Worm (Caenorhabditis elegans) whole organism, young adult: ENCODE results near the gene C56C10.4.
A peak's percentile ranks its signal among the peaks of the same experiment; 100 is the strongest.

Experiments used
- B0019.2 ChIP-seq: fragments of 200-800 bp; sonication (Bioruptor generic); conservative IDR thresholded peaks from 2 replicates; pipeline ENCODE4 v1.3.6; 2022; ENCODE audit warnings: missing genetic modification reagents, missing genetic modification characterization, missing compliant biosample characterization
- B0261.1 ChIP-seq: sonication (generic microtip); optimal IDR thresholded peaks from 2 replicates; lab custom pipeline; 2016; ENCODE audit warnings: mild to moderate bottlenecking, missing genetic modification characterization, moderate library complexity, missing compliant biosample characterization
- C06A6.2 ChIP-seq: fragments of 200-800 bp; sonication (Bioruptor generic); conservative IDR thresholded peaks from 2 replicates; pipeline ENCODE4 v1.3.6; 2022; ENCODE audit warnings: missing genetic modification characterization, missing compliant biosample characterization
- C17E4.6 ChIP-seq: fragments of 200-800 bp; sonication (Bioruptor generic); IDR thresholded peaks from 2 replicates; pipeline ENCODE4 v1.3.6; 2022; ENCODE audit warnings: missing genetic modification reagents, missing genetic modification characterization, missing compliant biosample characterization
- D2030.7 ChIP-seq: fragments of 200-800 bp; sonication (Bioruptor generic); IDR thresholded peaks from 2 replicates; pipeline ENCODE4 v1.3.6; 2022; ENCODE audit warnings: missing genetic modification reagents, missing genetic modification characterization, missing compliant biosample characterization
- F22D6.2 ChIP-seq: sonication (generic microtip); optimal IDR thresholded peaks from 2 replicates; lab custom pipeline; 2016; ENCODE audit warnings: mild to moderate bottlenecking, missing genetic modification characterization, missing compliant biosample characterization
- F37B4.10 ChIP-seq: fragments of 200-800 bp; sonication (Bioruptor generic); IDR thresholded peaks from 2 replicates; pipeline ENCODE4 v1.3.6; 2022; ENCODE audit warnings: missing genetic modification characterization, missing compliant biosample characterization
- F39B2.1 ChIP-seq: fragments of 200-800 bp; sonication (Bioruptor generic); IDR thresholded peaks from 2 replicates; pipeline ENCODE4 v1.3.6; 2022; ENCODE audit warnings: missing genetic modification reagents, missing genetic modification characterization, missing compliant biosample characterization
- F49E8.2 ChIP-seq: sonication (generic microtip); optimal IDR thresholded peaks from 3 replicates; lab custom pipeline; 2017; ENCODE audit warnings: missing genetic modification characterization, mild to moderate bottlenecking, missing compliant biosample characterization, antibody characterized with exemption, moderate library complexity; ENCODE audit not compliant: insufficient read depth
- T07F8.4 ChIP-seq: sonication (generic microtip); optimal IDR thresholded peaks from 2 replicates; lab custom pipeline; 2016; ENCODE audit warnings: mild to moderate bottlenecking, missing genetic modification characterization, moderate library complexity, missing compliant biosample characterization
- T26A5.8 ChIP-seq: sonication (generic microtip); optimal IDR thresholded peaks from 2 replicates; lab custom pipeline; 2016; ENCODE audit warnings: missing genetic modification characterization, missing compliant biosample characterization
- Y53F4B.3 ChIP-seq: fragments of 200-800 bp; sonication (Bioruptor generic); IDR thresholded peaks from 2 replicates; pipeline ENCODE4 v1.3.6; 2022; ENCODE audit warnings: missing genetic modification reagents, missing genetic modification characterization, missing compliant biosample characterization
- Y67H2A.10 ChIP-seq: fragments of 200-800 bp; sonication (Bioruptor generic); conservative IDR thresholded peaks from 2 replicates; pipeline ENCODE4 v1.3.6; 2022; ENCODE audit warnings: missing genetic modification reagents, missing genetic modification characterization, missing compliant biosample characterization
- Y95B8A.8 ChIP-seq: fragments of 200-800 bp; sonication (Bioruptor generic); IDR thresholded peaks from 2 replicates; pipeline ENCODE4 v1.3.6; 2022; ENCODE audit warnings: missing genetic modification reagents, missing genetic modification characterization, missing compliant biosample characterization
- ZK185.1 ChIP-seq: sonication (generic microtip); optimal IDR thresholded peaks from 2 replicates; lab custom pipeline; 2016; ENCODE audit warnings: mild to moderate bottlenecking, missing genetic modification characterization, missing compliant biosample characterization; ENCODE audit not compliant: poor library complexity, severe bottlenecking
- ama-1 ChIP-seq, 3 experiments: fragments of 150-350 bp in 1 of 3; sonication (generic microtip) in 2 of 3; optimal IDR thresholded peaks; 2 replicates each; lab custom pipeline; 2014 to 2018; ENCODE audit warnings: missing biosample characterization in 2 of 3, missing genetic modification characterization in 2 of 3, missing genetic modification reagents in 2 of 3
- athp-1 ChIP-seq: sonication (generic microtip); optimal IDR thresholded peaks from 2 replicates; lab custom pipeline; 2017; ENCODE audit warnings: mild to moderate bottlenecking, missing genetic modification characterization, missing compliant biosample characterization
- attf-5 ChIP-seq: fragments of 200-800 bp; sonication (Bioruptor generic); optimal IDR thresholded peaks from 2 replicates; lab custom pipeline; 2018; ENCODE audit warnings: mild to moderate bottlenecking, missing genetic modification characterization, missing compliant biosample characterization
- attf-6 ChIP-seq: fragments of 200-800 bp; sonication (Bioruptor generic); IDR thresholded peaks from 2 replicates; pipeline ENCODE4 v1.3.6; 2022; ENCODE audit warnings: missing genetic modification reagents, missing genetic modification characterization, missing compliant biosample characterization
- bed-1 ChIP-seq: fragments of 200-800 bp; sonication (Bioruptor generic); IDR thresholded peaks from 2 replicates; pipeline ENCODE4 v1.3.6; 2022; ENCODE audit warnings: missing genetic modification reagents, missing genetic modification characterization, missing compliant biosample characterization
- ccch-3 ChIP-seq: fragments of 200-800 bp; sonication (Bioruptor generic); optimal IDR thresholded peaks from 2 replicates; lab custom pipeline; 2018; ENCODE audit warnings: mild to moderate bottlenecking, missing genetic modification characterization, missing compliant biosample characterization
- cebp-1 ChIP-seq, 2 experiments: fragments of 200-800 bp in 1 of 2; sonication (Bioruptor generic) in 1 of 2; sonication (generic microtip) in 1 of 2; IDR thresholded peaks in 1 of 2; optimal IDR thresholded peaks in 1 of 2; 2 replicates each; pipeline versions ENCODE4 v1.3.6 to Lab custom; 2017 to 2022; ENCODE audit warnings: missing compliant biosample characterization in 2 of 2, missing genetic modification characterization in 2 of 2, mild to moderate bottlenecking in 1 of 2, missing genetic modification reagents in 1 of 2, moderate library complexity in 1 of 2
- ceh-27 ChIP-seq: fragments of 200-800 bp; sonication (Bioruptor generic); optimal IDR thresholded peaks from 2 replicates; lab custom pipeline; 2018; ENCODE audit warnings: mild to moderate bottlenecking, missing genetic modification characterization, moderate library complexity, missing compliant biosample characterization
- ceh-58 ChIP-seq: fragments of 200-800 bp; sonication (Bioruptor generic); IDR thresholded peaks from 2 replicates; pipeline ENCODE4 v1.3.6; 2022; ENCODE audit warnings: missing genetic modification characterization, missing compliant biosample characterization
- egl-18 ChIP-seq: fragments of 200-800 bp; sonication (Bioruptor generic); IDR thresholded peaks from 2 replicates; pipeline ENCODE4 v1.3.6; 2022; ENCODE audit warnings: missing genetic modification reagents, missing genetic modification characterization, missing compliant biosample characterization
- hlh-26 ChIP-seq: fragments of 200-800 bp; sonication (Bioruptor generic); conservative IDR thresholded peaks from 2 replicates; pipeline ENCODE4 v1.3.6; 2022; ENCODE audit warnings: missing genetic modification reagents, missing genetic modification characterization, missing compliant biosample characterization
- hmg-1.2 ChIP-seq: fragments of 200-800 bp; sonication (Bioruptor generic); IDR thresholded peaks from 2 replicates; pipeline ENCODE4 v1.3.6; 2022; ENCODE audit warnings: missing genetic modification reagents, missing genetic modification characterization, missing compliant biosample characterization
- hsf-1 ChIP-seq: fragments of 200-800 bp; sonication (Bioruptor generic); IDR thresholded peaks from 2 replicates; pipeline ENCODE4 v1.3.6; 2022; ENCODE audit warnings: missing genetic modification reagents, missing genetic modification characterization, missing compliant biosample characterization
- lin-26 ChIP-seq: fragments of 200-800 bp; sonication (Bioruptor generic); IDR thresholded peaks from 2 replicates; pipeline ENCODE4 v1.3.6; 2022; ENCODE audit warnings: missing genetic modification reagents, missing genetic modification characterization, missing compliant biosample characterization
- lin-35 ChIP-seq, 3 experiments: fragments of 150-350 bp in 2 of 3; sonication (generic microtip) in 1 of 3; optimal IDR thresholded peaks; 2 replicates each; lab custom pipeline; 2014 to 2018; ENCODE audit warnings: missing biosample characterization in 3 of 3, missing genetic modification characterization in 3 of 3, missing genetic modification reagents in 3 of 3
- lin-40 ChIP-seq: sonication (generic microtip); optimal IDR thresholded peaks from 2 replicates; lab custom pipeline; 2016; ENCODE audit warnings: missing genetic modification characterization, mild to moderate bottlenecking, missing compliant biosample characterization, missing genotype, missing genetic modification reagents
- madf-8 ChIP-seq: fragments of 200-800 bp; sonication (Bioruptor generic); conservative IDR thresholded peaks from 2 replicates; pipeline ENCODE4 v1.3.6; 2022; ENCODE audit warnings: missing genetic modification reagents, missing genetic modification characterization, missing compliant biosample characterization
- mcd-1 ChIP-seq: fragments of 200-800 bp; sonication (Bioruptor generic); IDR thresholded peaks from 2 replicates; pipeline ENCODE4 v1.3.6; 2022; ENCODE audit warnings: missing genetic modification reagents, missing genetic modification characterization, missing compliant biosample characterization
- nfyb-1 ChIP-seq: fragments of 200-800 bp; sonication (Bioruptor generic); IDR thresholded peaks from 2 replicates; pipeline ENCODE4 v1.3.6; 2022; ENCODE audit warnings: missing genetic modification reagents, missing genetic modification characterization, missing compliant biosample characterization
- nhr-80 ChIP-seq: sonication (generic microtip); optimal IDR thresholded peaks from 2 replicates; lab custom pipeline; 2016; ENCODE audit warnings: missing genetic modification characterization, missing compliant biosample characterization
- pbrm-1 ChIP-seq: fragments of 200-800 bp; sonication (Bioruptor generic); IDR thresholded peaks from 2 replicates; pipeline ENCODE4 v1.3.6; 2022; ENCODE audit warnings: missing genetic modification reagents, missing genetic modification characterization, missing compliant biosample characterization
- rcor-1 ChIP-seq: fragments of 200-800 bp; sonication (Bioruptor generic); IDR thresholded peaks from 2 replicates; pipeline ENCODE4 v1.3.6; 2022; ENCODE audit warnings: missing genetic modification reagents, missing genetic modification characterization, missing compliant biosample characterization
- repo-1 ChIP-seq: sonication (generic microtip); optimal IDR thresholded peaks from 2 replicates; lab custom pipeline; 2017; ENCODE audit warnings: mild to moderate bottlenecking, missing genetic modification characterization, missing compliant biosample characterization
- snpc-1.3 ChIP-seq: sonication (generic microtip); optimal IDR thresholded peaks from 2 replicates; lab custom pipeline; 2017; ENCODE audit warnings: missing genetic modification characterization, mild to moderate bottlenecking, missing compliant biosample characterization, antibody characterized with exemption, moderate library complexity, missing genotype, missing genetic modification reagents; ENCODE audit not compliant: insufficient read depth
- snpc-4 ChIP-seq, 5 experiments: fragments of 150-350 bp in 1 of 5; sonication (generic microtip) in 4 of 5; optimal IDR thresholded peaks; 2 replicates each; lab custom pipeline; 2014 to 2018; ENCODE audit warnings: missing genetic modification characterization in 5 of 5, missing biosample characterization in 3 of 5, antibody characterized with exemption in 2 of 5, mild to moderate bottlenecking in 2 of 5, missing compliant biosample characterization in 2 of 5, missing genotype in 2 of 5, moderate library complexity in 2 of 5, missing genetic modification reagents in 1 of 5
- somi-1 ChIP-seq: fragments of 200-800 bp; sonication (Bioruptor generic); optimal IDR thresholded peaks from 2 replicates; lab custom pipeline; 2018; ENCODE audit warnings: mild to moderate bottlenecking, missing genetic modification characterization, missing compliant biosample characterization
- sptf-2 ChIP-seq: fragments of 200-800 bp; sonication (Bioruptor generic); optimal IDR thresholded peaks from 2 replicates; lab custom pipeline; 2018; ENCODE audit warnings: mild to moderate bottlenecking, missing genetic modification characterization, missing compliant biosample characterization
- tbp1 ChIP-seq: fragments of 200-800 bp; sonication (Bioruptor generic); optimal IDR thresholded peaks from 2 replicates; lab custom pipeline; 2018; ENCODE audit warnings: mild to moderate bottlenecking, missing genetic modification characterization, missing compliant biosample characterization
- zfh-2 ChIP-seq: fragments of 200-800 bp; sonication (Bioruptor generic); conservative IDR thresholded peaks from 2 replicates; pipeline ENCODE4 v1.3.6; 2022; ENCODE audit warnings: missing genetic modification reagents, missing genetic modification characterization, missing compliant biosample characterization
- ztf-22 ChIP-seq: fragments of 200-800 bp; sonication (Bioruptor generic); optimal IDR thresholded peaks from 2 replicates; lab custom pipeline; 2018; ENCODE audit warnings: mild to moderate bottlenecking, missing genetic modification characterization, moderate library complexity, missing compliant biosample characterization
- ztf-25 ChIP-seq: fragments of 200-800 bp; sonication (Bioruptor generic); IDR thresholded peaks from 2 replicates; pipeline ENCODE4 v1.3.6; 2022; ENCODE audit warnings: missing genetic modification reagents, missing genetic modification characterization, missing compliant biosample characterization
- ztf-6 ChIP-seq: fragments of 200-800 bp; sonication (Bioruptor generic); IDR thresholded peaks from 2 replicates; pipeline ENCODE4 v1.3.6; 2022; ENCODE audit warnings: missing genetic modification reagents, missing genetic modification characterization, missing compliant biosample characterization

C56C10.4 gene

ce11 chrII:6563238-6563637 is 19.6 kb upstream of the C56C10.4 start:
- TF ChIP-seq egl-18 (GFP tag; lab: Robert Waterston, UW), result no peak
- TF ChIP-seq ccch-3 (GFP tag; lab: Kevin White, UChicago), result no peak
- TF ChIP-seq ztf-22 (GFP tag; lab: Kevin White, UChicago), result no peak
- TF ChIP-seq F39B2.1 (GFP tag; lab: Robert Waterston, UW), result no peak
- no peak for TF ChIP-seq ceh-27
- TF ChIP-seq hsf-1 (GFP tag; lab: Robert Waterston, UW), result no peak
- no peak for TF ChIP-seq F37B4.10
- no peak for TF ChIP-seq Y67H2A.10 (GFP tag; lab: Robert Waterston, UW)
- TF ChIP-seq athp-1, result no peak
- TF ChIP-seq tbp1 (GFP tag; lab: Kevin White, UChicago), result peak; percentile 11
- TF ChIP-seq Y95B8A.8 (GFP tag; lab: Robert Waterston, UW), result no peak
- TF ChIP-seq lin-35 (GFP tag; optimal IDR thresholded peaks at IDR 0.05; lab: Kevin White, UChicago), result peak in 1 of 3 experiments; percentile 18
- no peak for TF ChIP-seq repo-1 (tag; lab: Kevin White, UChicago)
- TF ChIP-seq hlh-26 (GFP tag; lab: Robert Waterston, UW), result no peak
- no peak for TF ChIP-seq ztf-6 (GFP tag; lab: Robert Waterston, UW)
- TF ChIP-seq mcd-1 (GFP tag; lab: Robert Waterston, UW), result 0 out of 2 replicates have a peak, but pooled peaks have one; percentile 8
- TF ChIP-seq lin-40, result no peak
- TF ChIP-seq cebp-1 (GFP tag; IDR thresholded peaks at IDR 0.05; lab: Robert Waterston, UW), result no peak
- TF ChIP-seq cebp-1 (tag; optimal IDR thresholded peaks at IDR 0.05; lab: Kevin White, UChicago), result peak; percentile 46
- no peak for TF ChIP-seq lin-26 (GFP tag; lab: Robert Waterston, UW)
- no peak for TF ChIP-seq C06A6.2 (GFP tag; lab: Robert Waterston, UW)
- no peak for TF ChIP-seq D2030.7 (GFP tag; lab: Robert Waterston, UW)
- TF ChIP-seq bed-1, result no peak
- no peak for TF ChIP-seq pbrm-1
- peak; percentile 49 for TF ChIP-seq zfh-2 (GFP tag; lab: Robert Waterston, UW)
- 0 out of 2 replicates have a peak, but pooled peaks have one; percentile 22 for TF ChIP-seq nfyb-1 (GFP tag; lab: Robert Waterston, UW)
- no peak for TF ChIP-seq ceh-58 (GFP tag; lab: Robert Waterston, UW)
- no peak for TF ChIP-seq snpc-4 (GFP tag; optimal IDR thresholded peaks at IDR 0.05; lab: Kevin White, UChicago)
- TF ChIP-seq snpc-4 (tag; optimal IDR thresholded peaks at IDR 0.05; lab: Kevin White, UChicago), result peak in 1 of 4 experiments; percentile 48
- peak; percentile 10 for TF ChIP-seq ZK185.1 (tag; lab: Kevin White, UChicago)
- no peak for TF ChIP-seq somi-1 (GFP tag; lab: Kevin White, UChicago)
- TF ChIP-seq Y53F4B.3 (GFP tag; lab: Robert Waterston, UW), result no peak
- no peak for TF ChIP-seq madf-8 (GFP tag; lab: Robert Waterston, UW)
- TF ChIP-seq ztf-25 (GFP tag; lab: Robert Waterston, UW), result no peak
- no peak for TF ChIP-seq sptf-2 (GFP tag; lab: Kevin White, UChicago)
- TF ChIP-seq nhr-80 (tag; lab: Kevin White, UChicago), result peak; percentile 44
- TF ChIP-seq attf-5 (GFP tag; lab: Kevin White, UChicago), result peak; percentile 16
- TF ChIP-seq F22D6.2 (tag; lab: Kevin White, UChicago), result no peak
- peak; percentile 87 for TF ChIP-seq hmg-1.2
- TF ChIP-seq T26A5.8 (tag; lab: Kevin White, UChicago), result no peak

DNA sequence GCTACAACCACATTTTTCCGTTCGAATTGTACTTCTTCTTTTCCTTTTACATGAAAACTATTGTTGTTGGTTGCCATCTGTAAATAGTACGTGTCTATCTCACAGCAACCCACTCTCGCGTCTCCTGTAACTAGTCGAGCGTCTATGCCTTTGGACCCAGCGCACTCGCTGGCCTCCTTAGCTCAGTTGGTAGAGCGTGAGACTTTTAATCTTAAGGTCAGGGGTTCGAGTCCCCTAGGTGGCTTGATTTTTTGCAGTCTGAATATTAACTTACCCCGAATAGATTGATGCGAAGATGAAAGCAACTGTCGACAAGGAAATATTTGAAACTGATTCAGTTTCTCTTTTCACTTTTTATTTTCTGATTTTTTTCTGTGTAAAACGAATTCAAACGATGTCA is 17.8 kb upstream of the C56C10.4 start, which contains the start of gene mpz-3:
TSS of gene mpz-3 (minus strand) at position 320 of the 400 bp plus-strand sequence.
- TF ChIP-seq C17E4.6 (GFP tag; lab: Robert Waterston, UW) (0 out of 2 replicates have a peak, but pooled peaks have one; percentile 19), rcor-1 (GFP tag; lab: Robert Waterston, UW) (no peak; the same call in 1 of the 2 replicates), B0019.2 (GFP tag; lab: Robert Waterston, UW) (no peak), ZK185.1 (tag; lab: Kevin White, UChicago) (peak; percentile 17), attf-6 (GFP tag; lab: Robert Waterston, UW) (no peak), T07F8.4 (tag; lab: Kevin White, UChicago) (peak; percentile 10), lin-26 (GFP tag; lab: Robert Waterston, UW) (peak; percentile 85), snpc-1.3 (tag; lab: Kevin White, UChicago) (peak; percentile 33), B0261.1 (tag; lab: Kevin White, UChicago) (peak; percentile 84), F49E8.2 (tag; lab: Kevin White, UChicago) (peak; percentile 66), attf-5 (GFP tag; lab: Kevin White, UChicago) (peak; percentile 30), ama-1 (optimal IDR thresholded peaks at IDR 0.05; lab: Kevin White, UChicago) (no peak), ama-1 (GFP tag; optimal IDR thresholded peaks at IDR 0.05; lab: Kevin White, UChicago) (peak in 1 of 2 experiments; percentile 8)
